Fruit fly (Drosophila melanogaster) whole organism, adult: Measurements from ENCODE around the gene CG34283.

Experiments used
- CG12768 ChIP-seq: fragments of 200-800 bp; sonication (Bioruptor generic); optimal IDR thresholded peaks from 2 replicates; lab custom pipeline; 2017; ENCODE audit warnings: missing biosample characterization, missing genetic modification characterization, mild to moderate bottlenecking, moderate library complexity, missing genetic modification reagents
- CG5204 ChIP-seq: fragments of 200-800 bp; sonication (Bioruptor generic); optimal IDR thresholded peaks from 2 replicates; lab custom pipeline; 2016; ENCODE audit warnings: missing biosample characterization, missing genetic modification characterization
- CG7101 ChIP-seq: fragments of 200-800 bp; sonication (Bioruptor generic); optimal IDR thresholded peaks from 2 replicates; lab custom pipeline; 2018; ENCODE audit warnings: missing biosample characterization, mild to moderate bottlenecking, missing genetic modification characterization, moderate library complexity
- Clk ChIP-seq: fragments of 200-800 bp; sonication (Bioruptor generic); optimal IDR thresholded peaks from 2 replicates; lab custom pipeline; 2017; ENCODE audit warnings: missing biosample characterization, missing genetic modification characterization
- Mnt ChIP-seq: fragments of 200-800 bp; sonication (Bioruptor generic); optimal IDR thresholded peaks from 2 replicates; lab custom pipeline; 2016; ENCODE audit warnings: missing biosample characterization, mild to moderate bottlenecking, missing genetic modification characterization
- bab1 ChIP-seq: fragments of 200-800 bp; sonication (Bioruptor generic); optimal IDR thresholded peaks from 3 replicates; lab custom pipeline; 2019; ENCODE audit warnings: missing biosample characterization, mild to moderate bottlenecking, missing genetic modification characterization, moderate library complexity
- cic ChIP-seq: fragments of 200-800 bp; sonication (Bioruptor generic); optimal IDR thresholded peaks from 2 replicates; lab custom pipeline; 2017; ENCODE audit warnings: missing biosample characterization, mild to moderate bottlenecking, missing genetic modification characterization, moderate library complexity
- kay ChIP-seq: fragments of 200-800 bp; sonication (Bioruptor generic); peaks from one replicate; lab custom pipeline; 2016; ENCODE audit warnings: missing biosample characterization, missing genetic modification characterization, borderline replicate concordance
- ovo ChIP-seq: fragments of 200-800 bp; sonication (Bioruptor generic); optimal IDR thresholded peaks from 2 replicates; lab custom pipeline; 2016; ENCODE audit warnings: missing biosample characterization, missing genetic modification characterization
- pad ChIP-seq: fragments of 200-800 bp; sonication (Bioruptor generic); optimal IDR thresholded peaks from 3 replicates; lab custom pipeline; 2017; ENCODE audit warnings: missing biosample characterization, missing genetic modification characterization, mild to moderate bottlenecking, moderate library complexity, missing genetic modification reagents
- tj ChIP-seq: fragments of 200-800 bp; sonication (Bioruptor generic); optimal IDR thresholded peaks from 3 replicates; lab custom pipeline; 2017; ENCODE audit warnings: missing biosample characterization, mild to moderate bottlenecking, missing genetic modification characterization, moderate library complexity
- toe ChIP-seq: fragments of 200-800 bp; sonication (Bioruptor generic); optimal IDR thresholded peaks from 2 replicates; lab custom pipeline; 2016; ENCODE audit warnings: missing biosample characterization, missing genetic modification characterization

DNA sequence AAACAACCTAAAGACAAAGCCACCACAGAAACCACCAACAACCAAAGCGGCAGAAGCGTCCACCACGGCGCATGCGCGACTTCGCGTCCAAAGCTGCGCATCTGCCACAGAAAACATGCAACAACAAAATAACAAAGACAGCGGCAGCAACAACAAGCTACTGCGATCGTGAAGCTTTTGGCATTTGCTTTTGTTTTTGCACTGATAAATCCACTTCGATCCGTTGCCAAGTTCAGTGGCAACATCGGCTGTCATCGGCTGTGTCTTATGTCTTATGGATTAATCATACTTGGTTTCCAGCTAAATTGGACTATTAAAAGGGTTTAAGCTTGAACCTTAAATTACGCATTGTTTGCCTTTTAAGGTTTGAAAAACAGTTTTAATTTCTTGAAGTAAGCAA lies 29.8 kb downstream of the CG34283 start, which contains the start of gene Muc91C:
- TF ChIP-seq kay (no peak), toe (GFP tag; lab: Kevin White, UChicago) (no peak), tj (GFP tag; lab: Kevin White, UChicago) (no peak), bab1 (GFP tag; lab: Kevin White, UChicago) (no peak), ovo (GFP tag; lab: Kevin White, UChicago) (no peak), cic (no peak), Clk (GFP tag; lab: Kevin White, UChicago) (no peak), pad (GFP tag; lab: Kevin White, UChicago) (no peak), CG7101 (tag; lab: Kevin White, UChicago) (no peak), Mnt (no peak), CG12768 (GFP tag; lab: Kevin White, UChicago) (no peak), CG5204 (GFP tag; lab: Kevin White, UChicago) (no peak)
